Worm (Caenorhabditis elegans) whole organism, L4/young adult: ENCODE results near the gene Y49A10A.2.

Experiments
- W03F9.2 ChIP-seq: fragments of 150-350 bp; optimal IDR thresholded peaks from 2 replicates; lab custom pipeline; 2014; ENCODE audit warnings: missing biosample characterization, missing genetic modification characterization
- dao-5 ChIP-seq: sonication (generic microtip); optimal IDR thresholded peaks from 2 replicates; lab custom pipeline; 2016; ENCODE audit warnings: missing genotype, missing genetic modification characterization, moderate library complexity, missing compliant biosample characterization

- no peak for TF ChIP-seq dao-5 (tag; lab: Kevin White, UChicago)
- TF ChIP-seq W03F9.2 (tag; lab: Kevin White, UChicago): no peak
Observed at ce11 chrX:10333301-10333854, 39.1 kb downstream of the Y49A10A.2 start, which contains the start of gene R07E3.4.
